Worm (Caenorhabditis elegans) whole organism, L1 larva: ENCODE data around the gene F54F2.9.

Experiments used
- F16B12.6 ChIP-seq: fragments of 150-350 bp; optimal IDR thresholded peaks from 2 replicates; lab custom pipeline; 2014; ENCODE audit warnings: missing biosample characterization, missing genetic modification characterization
- aly-2 ChIP-seq: fragments of 150-350 bp; optimal IDR thresholded peaks from 2 replicates; lab custom pipeline; 2014; ENCODE audit warnings: missing biosample characterization, missing genetic modification characterization
- ama-1 ChIP-seq: fragments of 150-350 bp; optimal IDR thresholded peaks from 2 replicates; lab custom pipeline; 2014
- blmp-1 ChIP-seq: fragments of 150-350 bp; optimal IDR thresholded peaks from 2 replicates; lab custom pipeline; 2014; ENCODE audit warnings: missing biosample characterization, missing genetic modification characterization
- ces-1 ChIP-seq: fragments of 150-350 bp; optimal IDR thresholded peaks from 2 replicates; lab custom pipeline; 2014; ENCODE audit warnings: missing biosample characterization, missing genetic modification reagents, missing genetic modification characterization
- egl-27 ChIP-seq, 2 experiments: fragments of 150-350 bp in 1 of 2; sonication (generic microtip); optimal IDR thresholded peaks; 3 replicates each; lab custom pipeline; 2017 to 2018; ENCODE audit warnings: missing biosample characterization in 2 of 2, missing genetic modification characterization in 2 of 2, missing genetic modification reagents in 2 of 2
- fos-1 ChIP-seq: fragments of 150-350 bp; optimal IDR thresholded peaks from 2 replicates; lab custom pipeline; 2014; ENCODE audit warnings: missing biosample characterization, missing genetic modification characterization
- lin-39 ChIP-seq: fragments of 150-350 bp; optimal IDR thresholded peaks from 2 replicates; lab custom pipeline; 2014; ENCODE audit warnings: missing biosample characterization, missing genetic modification reagents, missing genetic modification characterization
- nhr-71 ChIP-seq: sonication (generic microtip); optimal IDR thresholded peaks from 2 replicates; lab custom pipeline; 2016; ENCODE audit warnings: mild to moderate bottlenecking, missing genetic modification characterization, moderate library complexity, missing compliant biosample characterization
- snpc-4 ChIP-seq: fragments of 150-350 bp; optimal IDR thresholded peaks from 2 replicates; lab custom pipeline; 2014; ENCODE audit warnings: missing biosample characterization, missing genetic modification characterization
- swsn-7 ChIP-seq: sonication (generic microtip); optimal IDR thresholded peaks from 2 replicates; lab custom pipeline; 2016; ENCODE audit warnings: missing genetic modification characterization, missing compliant biosample characterization

DNA sequence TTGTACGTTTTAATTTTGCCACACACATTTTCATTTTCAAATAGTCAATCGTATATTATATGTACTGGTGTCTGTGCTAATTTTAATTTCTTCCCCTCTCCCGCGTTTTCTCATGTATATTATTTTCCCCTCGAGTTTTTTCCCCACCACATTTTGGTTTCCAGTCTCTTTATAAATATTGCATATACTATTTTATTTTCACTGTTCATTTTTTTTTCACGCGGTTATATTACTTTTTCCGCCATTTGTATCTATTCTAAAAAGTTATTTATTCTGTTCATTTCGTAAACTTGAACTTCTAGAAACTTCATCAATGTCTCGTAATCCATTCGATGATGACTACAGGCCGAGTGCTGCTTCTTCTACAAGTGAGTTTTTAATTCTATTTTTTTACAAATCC is 51.1 kb downstream of the F54F2.9 start, which contains the start of gene snap-29:
- TF ChIP-seq aly-2 (tag; lab: Kevin White, UChicago) (no peak), F16B12.6 (tag; lab: Kevin White, UChicago) (no peak), nhr-71 (tag; lab: Kevin White, UChicago) (no peak), egl-27 (tag; optimal IDR thresholded peaks at IDR 0.05; lab: Kevin White, UChicago) (no peak), blmp-1 (tag; lab: Kevin White, UChicago) (no peak), ama-1 (lab: Kevin White, UChicago) (no peak), snpc-4 (no peak), fos-1 (tag; lab: Kevin White, UChicago) (no peak), lin-39 (tag; lab: Kevin White, UChicago) (no peak), swsn-7 (tag; lab: Kevin White, UChicago) (no peak), ces-1 (GFP tag; lab: Kevin White, UChicago) (no peak)
